Fruit fly (Drosophila melanogaster) whole organism, embryonic: ENCODE measurements around the gene CG33110.

Source experiments
- CG14050 ChIP-seq: fragments of 200-800 bp; sonication (Bioruptor generic); IDR thresholded peaks from 3 replicates; pipeline ENCODE4 v1.3.6; 2022; ENCODE audit warnings: missing biosample characterization, missing genetic modification characterization
- CG1602 ChIP-seq: fragments of 200-800 bp; sonication (Bioruptor generic); optimal IDR thresholded peaks from 3 replicates; lab custom pipeline; 2016; ENCODE audit warnings: missing biosample characterization, missing genetic modification characterization
- CG16779 ChIP-seq: fragments of 200-800 bp; sonication (Bioruptor generic); IDR thresholded peaks from 2 replicates; pipeline ENCODE4 v1.3.6; 2022; ENCODE audit warnings: missing biosample characterization, missing genetic modification characterization
- CG4424 ChIP-seq: fragments of 200-800 bp; sonication (Bioruptor generic); optimal IDR thresholded peaks from 3 replicates; lab custom pipeline; 2016; ENCODE audit warnings: missing biosample characterization, missing genetic modification characterization
- CG4730 ChIP-seq: fragments of 200-800 bp; sonication (Bioruptor generic); IDR thresholded peaks from 2 replicates; pipeline ENCODE4 v1.3.6; 2022; ENCODE audit warnings: missing biosample characterization, missing genetic modification characterization
- CG9215 ChIP-seq: fragments of 200-800 bp; sonication (Bioruptor generic); IDR thresholded peaks from 2 replicates; pipeline ENCODE4 v1.3.6; 2022; ENCODE audit warnings: missing biosample characterization, missing genetic modification characterization
- CoRest ChIP-seq: fragments of 200-800 bp; sonication (Bioruptor generic); optimal IDR thresholded peaks from 3 replicates; lab custom pipeline; 2018; ENCODE audit warnings: missing biosample characterization, mild to moderate bottlenecking, missing genetic modification characterization, moderate library complexity
- Lpt ChIP-seq: fragments of >200 bp; optimal IDR thresholded peaks from 2 replicates; lab custom pipeline; 2018; ENCODE audit warnings: missing biosample characterization, missing genetic modification characterization
- NFAT ChIP-seq: fragments of 200-800 bp; sonication (Bioruptor generic); IDR thresholded peaks from 2 replicates; pipeline ENCODE4 v1.3.6; 2022; ENCODE audit warnings: missing biosample characterization, missing genetic modification characterization
- maf-S ChIP-seq: fragments of 200-800 bp; sonication (Bioruptor generic); optimal IDR thresholded peaks from 2 replicates; lab custom pipeline; 2016; ENCODE audit warnings: missing biosample characterization, missing genetic modification characterization

- no peak for TF ChIP-seq Lpt (GFP tag; lab: Kevin White, UChicago)
- no peak for TF ChIP-seq CG4424 (GFP tag; lab: Kevin White, UChicago)
- no peak for TF ChIP-seq CG4730 (GFP tag; lab: Robert Waterston, UW)
- TF ChIP-seq CG1602 (GFP tag; lab: Kevin White, UChicago), result no peak
- TF ChIP-seq CoRest (tag; lab: Kevin White, UChicago), result no peak
- TF ChIP-seq NFAT (GFP tag; lab: Robert Waterston, UW), result no peak
- TF ChIP-seq CG9215 (GFP tag; lab: Robert Waterston, UW), result no peak
- TF ChIP-seq maf-S (GFP tag; lab: Kevin White, UChicago), result no peak
- TF ChIP-seq CG14050 (GFP tag; lab: Robert Waterston, UW), result no peak
- TF ChIP-seq CG16779, result no peak
Measured at dm6 chr3R:22522042-22522441, 47.9 kb upstream of the CG33110 start.
